Worm (Caenorhabditis elegans) whole organism, young adult: ENCODE results near the gene ceh-14.

Source experiments
- bed-1 ChIP-seq: fragments of 200-800 bp; sonication (Bioruptor generic); IDR thresholded peaks from 2 replicates; pipeline ENCODE4 v1.3.6; 2022; ENCODE audit warnings: missing genetic modification reagents, missing genetic modification characterization, missing compliant biosample characterization
- ceh-91 ChIP-seq: fragments of 200-800 bp; sonication (Bioruptor generic); IDR thresholded peaks from 2 replicates; pipeline ENCODE4 v1.3.6; 2022; ENCODE audit warnings: missing genetic modification reagents, missing genetic modification characterization, missing compliant biosample characterization
- nfya-1 ChIP-seq: sonication (generic microtip); optimal IDR thresholded peaks from 2 replicates; lab custom pipeline; 2017; ENCODE audit warnings: antibody characterized with exemption, missing compliant biosample characterization, missing genetic modification characterization, borderline replicate concordance; ENCODE audit not compliant: insufficient read depth

DNA sequence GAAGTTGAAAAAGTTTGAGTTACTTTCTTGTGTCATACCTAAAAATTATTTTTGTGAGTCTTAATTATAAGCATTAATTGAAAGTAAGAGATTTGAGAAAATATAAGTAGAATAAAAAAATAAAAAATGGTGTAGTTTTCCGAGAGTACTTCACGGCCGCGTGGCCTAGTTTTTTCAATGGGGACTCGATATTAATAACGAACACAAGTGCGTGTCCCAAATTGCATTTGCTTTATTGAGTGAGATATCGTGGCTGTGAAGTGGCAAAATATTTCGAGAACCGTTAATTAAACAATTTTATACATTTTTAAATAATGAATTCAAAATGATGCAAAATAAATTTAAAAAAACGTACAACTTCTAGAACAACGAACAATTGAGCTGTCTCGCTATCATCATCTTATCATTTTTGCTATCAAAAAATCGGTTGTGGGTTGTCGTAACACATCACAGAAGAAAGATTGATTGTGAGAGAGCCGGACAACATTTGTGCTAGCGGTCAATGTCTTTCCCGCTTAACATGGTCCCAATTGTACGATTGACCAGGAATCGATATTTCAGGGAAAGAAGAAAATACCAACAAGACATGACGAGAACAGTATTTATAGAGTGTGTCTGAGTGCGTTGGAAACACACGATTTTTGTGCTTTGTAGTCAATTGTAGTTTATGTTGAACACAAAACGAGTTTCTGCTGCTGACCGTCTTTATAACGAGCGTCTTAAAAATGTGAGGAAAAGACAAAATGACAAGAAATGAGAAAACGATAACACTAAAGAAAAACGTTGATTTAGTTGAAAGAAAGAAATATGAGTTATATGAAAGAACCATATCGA, 37.4 kb upstream of the ceh-14 start, which contains the start of gene apy-1:
- TF ChIP-seq nfya-1 (tag; lab: Kevin White, UChicago) = no peak
- TF ChIP-seq bed-1 (GFP tag; lab: Robert Waterston, UW) = no peak
- TF ChIP-seq ceh-91 = no peak
